Worm (Caenorhabditis elegans) whole organism, L4/young adult: ENCODE data around the gene trx-2.

ENCODE experiments used
- W03F9.2 ChIP-seq: fragments of 150-350 bp; optimal IDR thresholded peaks from 2 replicates; lab custom pipeline; 2014; ENCODE audit warnings: missing biosample characterization, missing genetic modification characterization
- dao-5 ChIP-seq: sonication (generic microtip); optimal IDR thresholded peaks from 2 replicates; lab custom pipeline; 2016; ENCODE audit warnings: missing genotype, missing genetic modification characterization, moderate library complexity, missing compliant biosample characterization

ce11 chrV:10283444-10283843, 31.0 kb upstream of the trx-2 start, which contains the start of gene lys-3:
- TF ChIP-seq dao-5 (tag; lab: Kevin White, UChicago) (no peak), W03F9.2 (tag; lab: Kevin White, UChicago) (no peak)
